Worm (Caenorhabditis elegans) whole organism, L1 larva: ENCODE results near the gene Y50E8A.22.

ENCODE experiments used
- ama-1 ChIP-seq: fragments of 150-350 bp; optimal IDR thresholded peaks from 2 replicates; lab custom pipeline; 2014
- blmp-1 ChIP-seq: fragments of 150-350 bp; optimal IDR thresholded peaks from 2 replicates; lab custom pipeline; 2014; ENCODE audit warnings: missing biosample characterization, missing genetic modification characterization
- ces-1 ChIP-seq: fragments of 150-350 bp; optimal IDR thresholded peaks from 2 replicates; lab custom pipeline; 2014; ENCODE audit warnings: missing biosample characterization, missing genetic modification reagents, missing genetic modification characterization
- dpl-1 ChIP-seq, 3 experiments: fragments of 150-350 bp in 2 of 3; sonication (generic microtip) in 1 of 3; optimal IDR thresholded peaks; 2 replicates each; lab custom pipeline; 2014 to 2017; ENCODE audit warnings: missing biosample characterization in 3 of 3, missing genetic modification characterization in 3 of 3, missing genetic modification reagents in 3 of 3
- fkh-10 ChIP-seq: sonication (generic microtip); optimal IDR thresholded peaks from 2 replicates; lab custom pipeline; 2017; ENCODE audit warnings: missing biosample characterization, missing genetic modification reagents, missing genetic modification characterization
- fkh-8 ChIP-seq: sonication (generic microtip); optimal IDR thresholded peaks from 2 replicates; lab custom pipeline; 2016; ENCODE audit warnings: mild to moderate bottlenecking, missing genetic modification characterization, missing compliant biosample characterization
- lir-3 ChIP-seq: sonication (generic microtip); optimal IDR thresholded peaks from 2 replicates; lab custom pipeline; 2016; ENCODE audit warnings: mild to moderate bottlenecking, missing genetic modification characterization, moderate library complexity, missing compliant biosample characterization; ENCODE audit not compliant: poor library complexity
- lsy-2 ChIP-seq, 2 experiments: fragments of 150-350 bp; optimal IDR thresholded peaks; 2 replicates each; lab custom pipeline; 2014; ENCODE audit warnings: missing biosample characterization in 2 of 2, missing genetic modification characterization in 2 of 2
- mdl-1 ChIP-seq, 2 experiments: fragments of 150-350 bp; optimal IDR thresholded peaks; 2 replicates each; lab custom pipeline; 2014 to 2017; ENCODE audit warnings: missing biosample characterization in 2 of 2, missing genetic modification characterization in 2 of 2, inconsistent platforms in 1 of 2
- pqm-1 ChIP-seq: sonication (generic microtip); optimal IDR thresholded peaks from 3 replicates; lab custom pipeline; 2017; ENCODE audit warnings: missing biosample characterization, missing genetic modification characterization
- zag-1 ChIP-seq: fragments of 150-350 bp; optimal IDR thresholded peaks from 2 replicates; lab custom pipeline; 2014; ENCODE audit warnings: missing biosample characterization, missing genetic modification characterization
- ztf-11 ChIP-seq, 2 experiments: sonication (generic microtip); optimal IDR thresholded peaks; 2 replicates each; lab custom pipeline; 2016 to 2017; ENCODE audit warnings: missing genetic modification characterization in 2 of 2, missing biosample characterization in 1 of 2, missing compliant biosample characterization in 1 of 2

ce11 chrV:14779644-14780043, 30.8 kb upstream of the Y50E8A.22 start, which contains the start of the genes scrm-7 and Y50E8A.10:
- TF ChIP-seq zag-1 (tag; lab: Kevin White, UChicago) (no peak), fkh-8 (tag; lab: Kevin White, UChicago) (no peak), blmp-1 (tag; lab: Kevin White, UChicago) (no peak), ztf-11 (tag; optimal IDR thresholded peaks at IDR 0.05; lab: Kevin White, UChicago) (no peak), ama-1 (lab: Kevin White, UChicago) (no peak), ces-1 (GFP tag; lab: Kevin White, UChicago) (no peak), dpl-1 (GFP tag; optimal IDR thresholded peaks at IDR 0.05; lab: Kevin White, UChicago) (no peak), lir-3 (tag; lab: Kevin White, UChicago) (no peak), lsy-2 (tag; optimal IDR thresholded peaks at IDR 0.05; lab: Kevin White, UChicago) (no peak), fkh-10 (GFP tag; lab: Kevin White, UChicago) (no peak), pqm-1 (tag; lab: Kevin White, UChicago) (no peak), mdl-1 (tag; optimal IDR thresholded peaks at IDR 0.05; lab: Kevin White, UChicago) (no peak)
